Worm (Caenorhabditis elegans): ENCODE data around the gene W04D12.1.

Gene W04D12.1

ce11 chrIII:5813501-5813900 lies 23.2 kb upstream of the W04D12.1 start:
- TF ChIP-seq ceh-6 (GFP tag; optimal IDR thresholded peaks at IDR 0.05) = no peak
- no peak for TF ChIP-seq pat-9 (tag; optimal IDR thresholded peaks at IDR 0.05)
- TF ChIP-seq ets-4 (tag; optimal IDR thresholded peaks at IDR 0.05) = no peak
- TF ChIP-seq C38D4.7 (GFP tag; optimal IDR thresholded peaks at IDR 0.05) = no peak

ce11 chrIII:5814098-5814497 lies 22.6 kb upstream of the W04D12.1 start:
- no peak for TF ChIP-seq C08G9.2 (tag; optimal IDR thresholded peaks at IDR 0.05)
- no peak for TF ChIP-seq pag-3 (tag; optimal IDR thresholded peaks at IDR 0.05; ENCODE audit: borderline replicate concordance)
- no peak for TF ChIP-seq nhr-232 (tag; optimal IDR thresholded peaks at IDR 0.05)
- peak; percentile 20 for TF ChIP-seq elt-2 (tag; optimal IDR thresholded peaks at IDR 0.05)
- TF ChIP-seq ceh-31 (tag; optimal IDR thresholded peaks at IDR 0.05) = no peak
- no peak for TF ChIP-seq npax-4 (tag; optimal IDR thresholded peaks at IDR 0.05)

- TF ChIP-seq ceh-22 (tag; optimal IDR thresholded peaks at IDR 0.05) (no peak), T23F11.4 (GFP tag; optimal IDR thresholded peaks at IDR 0.05) (no peak), tbx-2 (tag; optimal IDR thresholded peaks at IDR 0.05) (peak; percentile 13), hlh-13 (GFP tag; optimal IDR thresholded peaks at IDR 0.05) (no peak), madf-2 (tag; optimal IDR thresholded peaks at IDR 0.05) (no peak), tbx-7 (tag; optimal IDR thresholded peaks at IDR 0.05) (no peak), unc-55 (GFP tag; optimal IDR thresholded peaks at IDR 0.05) (peak; percentile 34), fax-1 (tag; optimal IDR thresholded peaks at IDR 0.05) (no peak), pax-1 (tag; optimal IDR thresholded peaks at IDR 0.05) (no peak)
Measured at ce11 chrIII:5814799-5815198, 21.9 kb upstream of the W04D12.1 start, which contains the start of gene R12B2.7. Gene R12B2.7 (plus strand): TSS chrIII:5815045.

- no peak for TF ChIP-seq zip-5 (tag; optimal IDR thresholded peaks at IDR 0.05)
- no peak for TF ChIP-seq eyg-1 (tag; optimal IDR thresholded peaks at IDR 0.05)
- no peak for TF ChIP-seq che-1 (tag; optimal IDR thresholded peaks at IDR 0.05)
Measured at ce11 chrIII:5815932-5816331, 20.8 kb upstream of the W04D12.1 start, which contains the start of gene sma-4. Gene sma-4 (plus strand): TSS chrIII:5816232.

- TF ChIP-seq unc-42 (tag; optimal IDR thresholded peaks at IDR 0.05) (peak; percentile 63), che-1 (tag; optimal IDR thresholded peaks at IDR 0.05) (no peak), syd-9 (tag; optimal IDR thresholded peaks at IDR 0.05) (no peak)
Measured at ce11 chrIII:5822816-5823215, 13.9 kb upstream of the W04D12.1 start.

ce11 chrIII:5823617-5824016 lies 13.1 kb upstream of the W04D12.1 start, which contains the start of gene R12B2.8:
Gene R12B2.8 (plus strand): TSS chrIII:5823917.
- TF ChIP-seq sox-2 (GFP tag; IDR thresholded peaks at IDR 0.05) (no peak), unc-3 (GFP tag; conservative IDR thresholded peaks at IDR 0.05) (no peak), unc-3 (tag; optimal IDR thresholded peaks at IDR 0.05) (no peak), ceh-6 (GFP tag; optimal IDR thresholded peaks at IDR 0.05) (no peak), ceh-24 (tag; optimal IDR thresholded peaks at IDR 0.05) (no peak), nhr-232 (tag; optimal IDR thresholded peaks at IDR 0.05) (no peak), madf-2 (tag; optimal IDR thresholded peaks at IDR 0.05) (no peak), ceh-48 (tag; optimal IDR thresholded peaks at IDR 0.05) (no peak), ceh-31 (tag; optimal IDR thresholded peaks at IDR 0.05) (no peak), C08G9.2 (tag; optimal IDR thresholded peaks at IDR 0.05) (no peak), pax-1 (tag; optimal IDR thresholded peaks at IDR 0.05) (no peak), ceh-9 (tag; optimal IDR thresholded peaks at IDR 0.05) (no peak), zip-5 (tag; optimal IDR thresholded peaks at IDR 0.05) (no peak), ttx-3 (tag; optimal IDR thresholded peaks at IDR 0.05) (no peak), odd-2 (tag; optimal IDR thresholded peaks at IDR 0.05) (no peak), syd-9 (tag; optimal IDR thresholded peaks at IDR 0.05) (no peak)

Data from whole organism, late embryonic.